Fruit fly (Drosophila melanogaster): ENCODE results near the gene nab.

nab gene

dm6 chr3L:4193730-4194649, 33.3 kb upstream of the nab start, which contains the start of gene CG43367:
CG43367 (plus strand) TSS chr3L:4193993.
- no peak for TF ChIP-seq ara (GFP tag; IDR thresholded peaks at IDR 0.05)
- no peak for TF ChIP-seq D19A (tag; optimal IDR thresholded peaks at IDR 0.05)
- no peak for TF ChIP-seq CG12299 (tag; optimal IDR thresholded peaks at IDR 0.05)
- TF ChIP-seq Hr39 (optimal IDR thresholded peaks at IDR 0.05) = no peak
- TF ChIP-seq sens (GFP tag) = no peak
- no peak for TF ChIP-seq dmrt99B (tag; optimal IDR thresholded peaks at IDR 0.05)
- TF ChIP-seq CG14710 (tag; optimal IDR thresholded peaks at IDR 0.05) = no peak
- no peak for TF ChIP-seq Vsx1 (GFP tag; optimal IDR thresholded peaks at IDR 0.05)
- TF ChIP-seq az2 (GFP tag; optimal IDR thresholded peaks at IDR 0.05) = no peak
- TF ChIP-seq CG12744 (GFP tag; optimal IDR thresholded peaks at IDR 0.05) = no peak
- peak; percentile 25 for TF ChIP-seq HmgD (GFP tag; optimal IDR thresholded peaks at IDR 0.05)
- peak; percentile 47 for TF ChIP-seq gfzf (GFP tag; optimal IDR thresholded peaks at IDR 0.05)
- no peak for TF ChIP-seq CG10274 (GFP tag; optimal IDR thresholded peaks at IDR 0.05)
- TF ChIP-seq Mes4 (GFP tag; optimal IDR thresholded peaks at IDR 0.05) = no peak
- TF ChIP-seq repo (GFP tag; optimal IDR thresholded peaks at IDR 0.05) = no peak
- TF ChIP-seq Ssrp (tag; optimal IDR thresholded peaks at IDR 0.05) = no peak
- TF ChIP-seq Sox102F (GFP tag; optimal IDR thresholded peaks at IDR 0.05) = no peak
- TF ChIP-seq Side (GFP tag; optimal IDR thresholded peaks at IDR 0.05) = peak; percentile 20
- no peak for TF ChIP-seq abd-A (tag; optimal IDR thresholded peaks at IDR 0.05)
- TF ChIP-seq slbo (GFP tag; IDR thresholded peaks at IDR 0.05) = peak; percentile 41; the same call in 1 of the 2 replicates
- no peak for TF ChIP-seq usp (GFP tag; optimal IDR thresholded peaks at IDR 0.05)
- no peak for TF ChIP-seq CG8089 (GFP tag; optimal IDR thresholded peaks at IDR 0.05)
- TF ChIP-seq fu2 (GFP tag; optimal IDR thresholded peaks at IDR 0.05) = peak; percentile 4
- TF ChIP-seq row (GFP tag; IDR thresholded peaks at IDR 0.05) = no peak
- TF ChIP-seq sob (GFP tag; IDR thresholded peaks at IDR 0.05) = no peak
- no peak for TF ChIP-seq Dip2 (GFP tag; IDR thresholded peaks at IDR 0.05)
- no peak for TF ChIP-seq CG7963 (GFP tag; IDR thresholded peaks at IDR 0.05; ENCODE audit: partially characterized antibody)
- no peak for TF ChIP-seq Awh (GFP tag; IDR thresholded peaks at IDR 0.05)
- peak; percentile 58 for TF ChIP-seq Ets65A (GFP tag)
- TF ChIP-seq CG17359 (tag; optimal IDR thresholded peaks at IDR 0.05) = no peak
- no peak for TF ChIP-seq CG17829 (tag; optimal IDR thresholded peaks at IDR 0.05)
- no peak for TF ChIP-seq CG34376 (GFP tag; optimal IDR thresholded peaks at IDR 0.05)
- TF ChIP-seq croc (GFP tag; conservative IDR thresholded peaks at IDR 0.05) = no peak
- no peak for TF ChIP-seq rib (GFP tag; IDR thresholded peaks at IDR 0.05)
- no peak for TF ChIP-seq Mad (GFP tag; optimal IDR thresholded peaks at IDR 0.05)
- peak; percentile 50; the same call in 1 of the 3 replicates for TF ChIP-seq Opbp (GFP tag; IDR thresholded peaks at IDR 0.05; ENCODE audit: partially characterized antibody)
- TF ChIP-seq da (GFP tag; optimal IDR thresholded peaks at IDR 0.05) = no peak
- no peak for TF ChIP-seq Fer2 (tag; optimal IDR thresholded peaks at IDR 0.05)
- TF ChIP-seq CG11398 (GFP tag; optimal IDR thresholded peaks at IDR 0.05) = peak; percentile 10
- no peak for TF ChIP-seq BEAF-32 (GFP tag; optimal IDR thresholded peaks at IDR 0.05)
- no peak for TF ChIP-seq btn (GFP tag; optimal IDR thresholded peaks at IDR 0.05)
- TF ChIP-seq Usf (GFP tag; optimal IDR thresholded peaks at IDR 0.05) = no peak
- TF ChIP-seq Myb (GFP tag; optimal IDR thresholded peaks at IDR 0.05) = peak; percentile 45
- TF ChIP-seq CG12236 (GFP tag; optimal IDR thresholded peaks at IDR 0.05) = no peak
- no peak for TF ChIP-seq CG8359 (GFP tag; optimal IDR thresholded peaks at IDR 0.05; ENCODE audit: borderline replicate concordance)
- TF ChIP-seq CG32767 (GFP tag; IDR thresholded peaks at IDR 0.05) = no peak
- no peak for TF ChIP-seq sna (GFP tag; IDR thresholded peaks at IDR 0.05; ENCODE audit: partially characterized antibody)
- TF ChIP-seq CG7928 (GFP tag; optimal IDR thresholded peaks at IDR 0.05) = no peak
- TF ChIP-seq unpg (GFP tag; optimal IDR thresholded peaks at IDR 0.05) = no peak
- TF ChIP-seq vfl (GFP tag; optimal IDR thresholded peaks at IDR 0.05) = no peak

Data from whole organism, embryonic.